Worm (Caenorhabditis elegans) whole organism, young adult: ENCODE data around the gene ced-9.

Experiments used
- pha-4 ChIP-seq: fragments of 150-350 bp; sonication (generic microtip); optimal IDR thresholded peaks from 2 replicates; lab custom pipeline; 2014; ENCODE audit warnings: missing biosample characterization, missing genetic modification reagents, missing genetic modification characterization
- snpc-1.3 ChIP-seq: sonication (generic microtip); optimal IDR thresholded peaks from 2 replicates; lab custom pipeline; 2017; ENCODE audit warnings: missing genetic modification characterization, mild to moderate bottlenecking, missing compliant biosample characterization, antibody characterized with exemption, moderate library complexity, missing genotype, missing genetic modification reagents; ENCODE audit not compliant: insufficient read depth
- snpc-4 ChIP-seq, 5 experiments: fragments of 150-350 bp in 1 of 5; sonication (generic microtip) in 4 of 5; optimal IDR thresholded peaks; 2 replicates each; lab custom pipeline; 2014 to 2018; ENCODE audit warnings: missing genetic modification characterization in 5 of 5, missing biosample characterization in 3 of 5, antibody characterized with exemption in 2 of 5, mild to moderate bottlenecking in 2 of 5, missing compliant biosample characterization in 2 of 5, missing genotype in 2 of 5, moderate library complexity in 2 of 5, missing genetic modification reagents in 1 of 5
- unc-130 ChIP-seq: sonication (generic microtip); optimal IDR thresholded peaks from 2 replicates; lab custom pipeline; 2016; ENCODE audit warnings: missing genetic modification reagents, missing genetic modification characterization, missing compliant biosample characterization

- no peak for TF ChIP-seq snpc-1.3 (tag; lab: Kevin White, UChicago)
- TF ChIP-seq snpc-4 (GFP tag; optimal IDR thresholded peaks at IDR 0.05; lab: Kevin White, UChicago): no peak
- TF ChIP-seq snpc-4 (tag; optimal IDR thresholded peaks at IDR 0.05; lab: Kevin White, UChicago): no peak
- no peak for TF ChIP-seq unc-130 (GFP tag; lab: Kevin White, UChicago)
- no peak for TF ChIP-seq pha-4 (tag; lab: Kevin White, UChicago)
Measured at ce11 chrIII:10300078-10300477, 34.9 kb upstream of the ced-9 start, which contains the start of gene vglu-3.
